Fruit fly (Drosophila melanogaster): Measurements from ENCODE around the gene CG13074.

Gene CG13074

dm6 chr3L:16090330-16090803, 6.9 kb downstream of the CG13074 start, which contains the start of the genes CG5235 and ClC-c:
Gene CG5235, minus strand, starts transcription at chr3L:16090392.
Gene ClC-c, plus strand, starts transcription at chr3L:16090454.
- no peak for TF ChIP-seq CG13204 (GFP tag; optimal IDR thresholded peaks at IDR 0.05)
- no peak for TF ChIP-seq CG12605 (GFP tag; IDR thresholded peaks at IDR 0.05)
- TF ChIP-seq D1 (tag; optimal IDR thresholded peaks at IDR 0.05): no peak
- TF ChIP-seq CG17806 (tag; optimal IDR thresholded peaks at IDR 0.05): no peak
- no peak for TF ChIP-seq CG14655 (GFP tag; optimal IDR thresholded peaks at IDR 0.05)
- no peak for TF ChIP-seq Pif1A (GFP tag; optimal IDR thresholded peaks at IDR 0.05)
- no peak for TF ChIP-seq Snoo (tag; optimal IDR thresholded peaks at IDR 0.05)
- TF ChIP-seq CG8301 (tag; optimal IDR thresholded peaks at IDR 0.05): no peak
- TF ChIP-seq CG15710 (tag; optimal IDR thresholded peaks at IDR 0.05): no peak
- no peak for TF ChIP-seq fd96Ca (GFP tag; IDR thresholded peaks at IDR 0.05)
- no peak for TF ChIP-seq CG8159 (tag; optimal IDR thresholded peaks at IDR 0.05)
- no peak for TF ChIP-seq CG32121 (GFP tag; IDR thresholded peaks at IDR 0.05)
- no peak for TF ChIP-seq CG4496 (GFP tag; IDR thresholded peaks at IDR 0.05)
- TF ChIP-seq Ets98B (GFP tag; IDR thresholded peaks at IDR 0.05): no peak
- no peak for TF ChIP-seq CG34367 (tag; optimal IDR thresholded peaks at IDR 0.05)

dm6 chr3L:16087323-16087816, 9.9 kb downstream of the CG13074 start, which contains the start of gene Tasp1:
Gene Tasp1, minus strand, starts transcription at chr3L:16087525.
- TF ChIP-seq CG32121 (GFP tag; IDR thresholded peaks at IDR 0.05) (peak; percentile 54; the same call in 1 of the 2 replicates), CG12605 (GFP tag; IDR thresholded peaks at IDR 0.05) (0 out of 2 replicates have a peak, but pooled peaks have one; percentile 36), CG9948 (tag; optimal IDR thresholded peaks at IDR 0.05) (peak; percentile 46), Snoo (tag; optimal IDR thresholded peaks at IDR 0.05) (peak; percentile 47), rn (GFP tag; IDR thresholded peaks at IDR 0.05) (no peak)

dm6 chr3L:16083693-16084092, 13.6 kb downstream of the CG13074 start, which contains the start of gene CG13075:
Gene CG13075, plus strand, starts transcription at chr3L:16083993.
- TF ChIP-seq CG14655 (GFP tag; optimal IDR thresholded peaks at IDR 0.05) (no peak), D1 (tag; optimal IDR thresholded peaks at IDR 0.05) (no peak), CG10348 (GFP tag; IDR thresholded peaks at IDR 0.05) (no peak), gl (tag; optimal IDR thresholded peaks at IDR 0.05) (no peak), CG8301 (tag; optimal IDR thresholded peaks at IDR 0.05) (no peak), EcR (GFP tag; optimal IDR thresholded peaks at IDR 0.05) (no peak), CG13204 (GFP tag; optimal IDR thresholded peaks at IDR 0.05) (no peak), fd96Ca (GFP tag; IDR thresholded peaks at IDR 0.05) (no peak)

dm6 chr3L:16082251-16082650, 15.0 kb downstream of the CG13074 start, which contains the start of gene CG33258:
Gene CG33258, plus strand, starts transcription at chr3L:16082551.
- no peak for TF ChIP-seq CG4496 (GFP tag; IDR thresholded peaks at IDR 0.05)
- TF ChIP-seq Ets98B (GFP tag; IDR thresholded peaks at IDR 0.05): no peak
- TF ChIP-seq CG8301 (tag; optimal IDR thresholded peaks at IDR 0.05): no peak

- no peak for TF ChIP-seq fd96Ca (GFP tag; IDR thresholded peaks at IDR 0.05)
- no peak for TF ChIP-seq CG12605 (GFP tag; IDR thresholded peaks at IDR 0.05)
- TF ChIP-seq CG10348 (GFP tag; IDR thresholded peaks at IDR 0.05): no peak
- TF ChIP-seq rn (GFP tag; IDR thresholded peaks at IDR 0.05): no peak
- TF ChIP-seq CG14655 (GFP tag; optimal IDR thresholded peaks at IDR 0.05): peak; percentile 80
- no peak for TF ChIP-seq Pif1A (GFP tag; optimal IDR thresholded peaks at IDR 0.05)
- no peak for TF ChIP-seq CG34367 (tag; optimal IDR thresholded peaks at IDR 0.05)
- no peak for TF ChIP-seq Snoo (tag; optimal IDR thresholded peaks at IDR 0.05)
- peak; percentile 36 for TF ChIP-seq EcR (GFP tag; optimal IDR thresholded peaks at IDR 0.05)
- TF ChIP-seq CG17806 (tag; optimal IDR thresholded peaks at IDR 0.05): no peak
- TF ChIP-seq CG13204 (GFP tag; optimal IDR thresholded peaks at IDR 0.05): no peak
- no peak for TF ChIP-seq CG9948 (tag; optimal IDR thresholded peaks at IDR 0.05)
- TF ChIP-seq Ets98B (GFP tag; IDR thresholded peaks at IDR 0.05): no peak; the same call in 1 of the 2 replicates
- TF ChIP-seq CG32121 (GFP tag; IDR thresholded peaks at IDR 0.05): peak; percentile 31; the same call in 1 of the 2 replicates
- TF ChIP-seq CG8301 (tag; optimal IDR thresholded peaks at IDR 0.05): peak; percentile 61
Measured at dm6 chr3L:16060806-16061600, 36.3 kb downstream of the CG13074 start.

- TF ChIP-seq EcR (GFP tag; optimal IDR thresholded peaks at IDR 0.05) (peak; percentile 25), CG8301 (tag; optimal IDR thresholded peaks at IDR 0.05) (no peak), fd96Ca (GFP tag; IDR thresholded peaks at IDR 0.05) (no peak), CG10348 (GFP tag; IDR thresholded peaks at IDR 0.05) (no peak), CG9948 (tag; optimal IDR thresholded peaks at IDR 0.05) (no peak), CG14655 (GFP tag; optimal IDR thresholded peaks at IDR 0.05) (peak; percentile 28)
Measured at dm6 chr3L:16056101-16056891, 41.0 kb downstream of the CG13074 start.
